Fruit fly (Drosophila melanogaster): ENCODE measurements around the gene CG45487.
"Not testable (repeated sequence)": the region's sequence is repeated elsewhere in the genome, so short reads cannot be mapped to it uniquely, and the experiment has no call there.

DNA sequence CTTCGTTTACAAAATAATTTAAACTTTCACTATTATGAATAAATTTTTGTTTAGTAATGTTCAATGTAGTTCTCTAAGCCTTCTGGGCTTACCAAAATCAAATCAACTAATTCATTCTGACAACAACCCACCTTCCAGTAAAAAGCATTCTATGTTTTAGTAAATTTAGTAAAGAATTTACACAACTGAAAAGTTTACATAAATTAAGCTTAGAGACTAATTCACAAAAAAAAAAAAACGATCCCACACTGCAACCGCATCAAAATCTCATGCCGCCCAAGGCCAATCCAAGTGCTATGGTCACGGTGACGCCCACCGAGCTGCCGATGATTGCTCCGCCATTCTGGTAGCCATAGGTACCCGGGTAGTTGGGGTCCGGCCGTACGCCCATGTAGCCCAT lies 5.3 kb upstream of the CG45487 start, which contains the start of gene CG45488:
- not testable (repeated sequence) for TF ChIP-seq h, ttk, psq, Sin3A, insv, Myc (optimal IDR thresholded peaks at IDR 0.05)

All from Kc167 (cell line).